Fruit fly (Drosophila melanogaster) whole organism, embryonic: ENCODE data around the gene CG3726.

Source experiments
- ATbp ChIP-seq: fragments of 200-800 bp; sonication (Bioruptor generic); optimal IDR thresholded peaks from 2 replicates; lab custom pipeline; 2017; ENCODE audit warnings: missing biosample characterization, mild to moderate bottlenecking, missing genetic modification characterization, missing genetic modification reagents
- Ada2b ChIP-seq: fragments of 200-800 bp; sonication (Bioruptor generic); IDR thresholded peaks from 2 replicates; pipeline ENCODE4 v1.3.6; 2022; ENCODE audit warnings: missing biosample characterization, missing genetic modification characterization
- Awh ChIP-seq: fragments of 200-800 bp; sonication (Bioruptor generic); IDR thresholded peaks from 2 replicates; pipeline ENCODE4, ENCODE4 v1.3.6; 2022; ENCODE audit warnings: missing biosample characterization, missing genetic modification characterization
- Blimp-1 ChIP-seq: fragments of 200-800 bp; sonication (Bioruptor generic); optimal IDR thresholded peaks from 3 replicates; lab custom pipeline; 2018; ENCODE audit warnings: missing biosample characterization, missing genetic modification characterization, mild to moderate bottlenecking, moderate library complexity, missing genetic modification reagents
- CG10209 ChIP-seq: fragments of 200-800 bp; sonication (Bioruptor generic); optimal IDR thresholded peaks from 3 replicates; lab custom pipeline; 2017; ENCODE audit warnings: missing biosample characterization, mild to moderate bottlenecking, missing genetic modification characterization, missing genetic modification reagents
- CG1024 ChIP-seq: fragments of 200-800 bp; sonication (Bioruptor generic); IDR thresholded peaks from 2 replicates; pipeline ENCODE4 v1.3.6; 2022; ENCODE audit warnings: missing biosample characterization, missing genetic modification characterization
- CG11504 ChIP-seq: fragments of 200-800 bp; sonication (Bioruptor generic); optimal IDR thresholded peaks from 3 replicates; lab custom pipeline; 2019; ENCODE audit warnings: missing biosample characterization, mild to moderate bottlenecking, missing genetic modification characterization, moderate library complexity
- CG1233 ChIP-seq: fragments of 200-800 bp; sonication (Bioruptor generic); optimal IDR thresholded peaks from 4 replicates; lab custom pipeline; 2018; ENCODE audit warnings: missing biosample characterization, mild to moderate bottlenecking, missing genetic modification characterization
- CG12769 ChIP-seq: fragments of 200-800 bp; sonication (Bioruptor generic); optimal IDR thresholded peaks from 2 replicates; lab custom pipeline; 2019; ENCODE audit warnings: missing biosample characterization, mild to moderate bottlenecking, missing genetic modification characterization, moderate library complexity
- CG1602 ChIP-seq: fragments of 200-800 bp; sonication (Bioruptor generic); optimal IDR thresholded peaks from 3 replicates; lab custom pipeline; 2016; ENCODE audit warnings: missing biosample characterization, missing genetic modification characterization
- CG16863 ChIP-seq: fragments of 200-800 bp; sonication (Bioruptor generic); optimal IDR thresholded peaks from 3 replicates; lab custom pipeline; 2016; ENCODE audit warnings: missing biosample characterization, missing genetic modification characterization
- CG17385 ChIP-seq: fragments of 200-800 bp; sonication (Bioruptor generic); optimal IDR thresholded peaks from 3 replicates; lab custom pipeline; 2018; ENCODE audit warnings: missing biosample characterization, mild to moderate bottlenecking, missing genetic modification characterization
- CG18599 ChIP-seq: fragments of 200-800 bp; sonication (Bioruptor generic); optimal IDR thresholded peaks from 3 replicates; lab custom pipeline; 2017; ENCODE audit warnings: missing biosample characterization, missing genetic modification characterization, mild to moderate bottlenecking, moderate library complexity, missing genetic modification reagents
- CG18764 ChIP-seq: fragments of 200-800 bp; sonication (Bioruptor generic); optimal IDR thresholded peaks from 3 replicates; lab custom pipeline; 2016; ENCODE audit warnings: missing biosample characterization, missing genetic modification characterization
- CG3995 ChIP-seq: fragments of 200-800 bp; sonication (Bioruptor generic); optimal IDR thresholded peaks from 3 replicates; lab custom pipeline; 2016; ENCODE audit warnings: missing biosample characterization, missing genetic modification characterization
- CG4424 ChIP-seq: fragments of 200-800 bp; sonication (Bioruptor generic); optimal IDR thresholded peaks from 3 replicates; lab custom pipeline; 2016; ENCODE audit warnings: missing biosample characterization, missing genetic modification characterization
- CG8359 ChIP-seq: fragments of 200-800 bp; sonication (Bioruptor generic); optimal IDR thresholded peaks from 2 replicates; lab custom pipeline; 2017; ENCODE audit warnings: missing biosample characterization, mild to moderate bottlenecking, missing genetic modification characterization, borderline replicate concordance
- CG8765 ChIP-seq: fragments of 200-800 bp; sonication (Bioruptor generic); IDR thresholded peaks from 2 replicates; pipeline ENCODE4 v1.3.6; 2022; ENCODE audit warnings: missing biosample characterization, missing genetic modification characterization
- CG9876 ChIP-seq: fragments of 200-800 bp; sonication (Bioruptor generic); optimal IDR thresholded peaks from 2 replicates; lab custom pipeline; 2016; ENCODE audit warnings: missing biosample characterization, missing genetic modification characterization
- D19A ChIP-seq: fragments of 200-800 bp; optimal IDR thresholded peaks from 3 replicates; lab custom pipeline; 2019; ENCODE audit warnings: missing biosample characterization, mild to moderate bottlenecking, missing genetic modification characterization, moderate library complexity
- Doc2 ChIP-seq: fragments of 200-800 bp; sonication (Bioruptor generic); IDR thresholded peaks from 2 replicates; pipeline ENCODE4 v1.3.6; 2022; ENCODE audit warnings: missing biosample characterization, missing genetic modification characterization
- Elba2 ChIP-seq: fragments of 200-800 bp; sonication (Bioruptor generic); optimal IDR thresholded peaks from 3 replicates; lab custom pipeline; 2016; ENCODE audit warnings: missing biosample characterization, missing genetic modification characterization
- GATAe ChIP-seq: fragments of 200-800 bp; sonication (Bioruptor generic); conservative IDR thresholded peaks from 2 replicates; pipeline ENCODE4 v1.3.6; 2022; ENCODE audit warnings: missing biosample characterization, missing genetic modification characterization
- HLH3B ChIP-seq: fragments of 200-800 bp; sonication (Bioruptor generic); IDR thresholded peaks from 2 replicates; pipeline ENCODE4 v1.3.6; 2022; ENCODE audit warnings: missing biosample characterization, missing genetic modification characterization
- Lpt ChIP-seq: fragments of >200 bp; optimal IDR thresholded peaks from 2 replicates; lab custom pipeline; 2018; ENCODE audit warnings: missing biosample characterization, missing genetic modification characterization
- Mes4 ChIP-seq: fragments of 200-800 bp; sonication (Bioruptor generic); optimal IDR thresholded peaks from 2 replicates; lab custom pipeline; 2016; ENCODE audit warnings: missing biosample characterization, missing genetic modification characterization
- Myb ChIP-seq: fragments of 200-800 bp; sonication (Bioruptor generic); optimal IDR thresholded peaks from 2 replicates; lab custom pipeline; 2016; ENCODE audit warnings: missing biosample characterization, missing genetic modification characterization
- Optix ChIP-seq: fragments of 200-800 bp; sonication (Bioruptor generic); IDR thresholded peaks from 3 replicates; pipeline ENCODE4 v1.3.6; 2022; ENCODE audit warnings: missing biosample characterization, missing genetic modification characterization
- Ptx1 ChIP-seq: fragments of 200-800 bp; sonication (Bioruptor generic); IDR thresholded peaks from 2 replicates; pipeline ENCODE4 v1.3.6; 2022; ENCODE audit warnings: missing biosample characterization, missing genetic modification characterization
- abd-A ChIP-seq: fragments of 200-800 bp; sonication (Bioruptor generic); optimal IDR thresholded peaks from 3 replicates; lab custom pipeline; 2019; ENCODE audit warnings: missing biosample characterization, mild to moderate bottlenecking, missing genetic modification characterization, moderate library complexity
- bigmax ChIP-seq: fragments of 200-800 bp; sonication (Bioruptor generic); optimal IDR thresholded peaks from 2 replicates; lab custom pipeline; 2018; ENCODE audit warnings: missing biosample characterization, mild to moderate bottlenecking, missing genetic modification characterization
- croc ChIP-seq: fragments of 200-800 bp; sonication (Bioruptor generic); conservative IDR thresholded peaks from 3 replicates; pipeline ENCODE4 v1.3.6; 2022; ENCODE audit warnings: missing biosample characterization, missing genetic modification characterization
- crp ChIP-seq, 2 experiments: fragments of 200-800 bp; sonication (Bioruptor generic); optimal IDR thresholded peaks; 2 replicates in 1 of 2; 3 replicates in 1 of 2; lab custom pipeline; 2017; ENCODE audit warnings: missing biosample characterization in 2 of 2, missing genetic modification characterization in 2 of 2, mild to moderate bottlenecking in 1 of 2, moderate library complexity in 1 of 2
- dysf ChIP-seq: fragments of 200-800 bp; sonication (Bioruptor generic); IDR thresholded peaks from 3 replicates; pipeline ENCODE4 v1.3.6; 2022; ENCODE audit warnings: missing biosample characterization, missing genetic modification characterization
- esg ChIP-seq: fragments of 200-800 bp; sonication (Bioruptor generic); conservative IDR thresholded peaks from 2 replicates; pipeline ENCODE4 v1.3.6; 2022; ENCODE audit warnings: missing biosample characterization, missing genetic modification characterization
- fd3F ChIP-seq: fragments of 200-800 bp; sonication (Bioruptor generic); optimal IDR thresholded peaks from 2 replicates; lab custom pipeline; 2018; ENCODE audit warnings: missing biosample characterization, mild to moderate bottlenecking, missing genetic modification characterization, moderate library complexity
- gcm2 ChIP-seq: fragments of 200-800 bp; sonication (Bioruptor generic); optimal IDR thresholded peaks from 2 replicates; lab custom pipeline; 2016; ENCODE audit warnings: missing biosample characterization, missing genetic modification characterization
- gem ChIP-seq: fragments of 200-800 bp; sonication (Bioruptor generic); optimal IDR thresholded peaks from 2 replicates; lab custom pipeline; 2019; ENCODE audit warnings: missing biosample characterization, mild to moderate bottlenecking, missing genetic modification characterization, moderate library complexity
- gfzf ChIP-seq: fragments of 200-800 bp; sonication (Bioruptor generic); optimal IDR thresholded peaks from 2 replicates; lab custom pipeline; 2016; ENCODE audit warnings: missing biosample characterization, mild to moderate bottlenecking, missing genetic modification characterization, moderate library complexity
- hb ChIP-seq: fragments of 200-800 bp; sonication (Bioruptor generic); IDR thresholded peaks from 3 replicates; pipeline ENCODE4 v1.3.6; 2022; ENCODE audit warnings: missing biosample characterization, missing genetic modification characterization; ENCODE audit not compliant: partially characterized antibody
- jing ChIP-seq: fragments of 200-800 bp; sonication (Bioruptor generic); optimal IDR thresholded peaks from 2 replicates; lab custom pipeline; 2018; ENCODE audit warnings: missing biosample characterization, mild to moderate bottlenecking, missing genetic modification characterization
- lola ChIP-seq, 3 experiments: fragments of >200 bp in 2 of 3; fragments of 200-800 bp in 1 of 3; sonication (Bioruptor generic) in 1 of 3; optimal IDR thresholded peaks; 2 replicates each; lab custom pipeline; 2017 to 2019; ENCODE audit warnings: missing biosample characterization in 3 of 3, missing genetic modification characterization in 3 of 3, mild to moderate bottlenecking in 1 of 3, moderate library complexity in 1 of 3
- lov ChIP-seq, 2 experiments: fragments of 200-800 bp in 1 of 2; fragments of >200 bp in 1 of 2; sonication (Bioruptor generic) in 1 of 2; IDR thresholded peaks in 1 of 2; optimal IDR thresholded peaks in 1 of 2; 2 replicates in 1 of 2; 3 replicates in 1 of 2; pipeline versions ENCODE4 v1.3.6 to Lab custom; 2017 to 2022; ENCODE audit warnings: missing biosample characterization in 1 of 2, missing genetic modification characterization in 1 of 2
- pita ChIP-seq: fragments of 200-800 bp; sonication (Bioruptor generic); optimal IDR thresholded peaks from 2 replicates; lab custom pipeline; 2017; ENCODE audit warnings: missing biosample characterization, mild to moderate bottlenecking, missing genetic modification characterization
- sd ChIP-seq: fragments of 200-800 bp; sonication (Bioruptor generic); optimal IDR thresholded peaks from 3 replicates; lab custom pipeline; 2018; ENCODE audit warnings: missing biosample characterization, mild to moderate bottlenecking, missing genetic modification characterization, moderate library complexity
- sens-2 ChIP-seq: fragments of 200-800 bp; sonication (Bioruptor generic); IDR thresholded peaks from 2 replicates; pipeline ENCODE4 v1.3.6; 2022; ENCODE audit warnings: missing biosample characterization, missing genetic modification characterization
- seq ChIP-seq: fragments of 200-800 bp; sonication (Bioruptor generic); IDR thresholded peaks from 2 replicates; pipeline ENCODE4 v1.3.6; 2022; ENCODE audit warnings: missing biosample characterization, missing genetic modification characterization
- toy ChIP-seq: fragments of 200-800 bp; sonication (Bioruptor generic); IDR thresholded peaks from 2 replicates; pipeline ENCODE4 v1.3.6; 2022; ENCODE audit warnings: missing biosample characterization, missing genetic modification characterization
- ttk ChIP-seq: fragments of 200-800 bp; sonication (Bioruptor generic); IDR thresholded peaks from 2 replicates; pipeline ENCODE4 v2.1.2; 2022; ENCODE audit warnings: missing biosample characterization, missing genetic modification characterization
- zen2 ChIP-seq: fragments of 200-800 bp; sonication (Bioruptor generic); IDR thresholded peaks from 3 replicates; pipeline ENCODE4 v1.3.6; 2022; ENCODE audit warnings: missing biosample characterization, missing genetic modification characterization; ENCODE audit not compliant: partially characterized antibody

CG3726 gene

DNA sequence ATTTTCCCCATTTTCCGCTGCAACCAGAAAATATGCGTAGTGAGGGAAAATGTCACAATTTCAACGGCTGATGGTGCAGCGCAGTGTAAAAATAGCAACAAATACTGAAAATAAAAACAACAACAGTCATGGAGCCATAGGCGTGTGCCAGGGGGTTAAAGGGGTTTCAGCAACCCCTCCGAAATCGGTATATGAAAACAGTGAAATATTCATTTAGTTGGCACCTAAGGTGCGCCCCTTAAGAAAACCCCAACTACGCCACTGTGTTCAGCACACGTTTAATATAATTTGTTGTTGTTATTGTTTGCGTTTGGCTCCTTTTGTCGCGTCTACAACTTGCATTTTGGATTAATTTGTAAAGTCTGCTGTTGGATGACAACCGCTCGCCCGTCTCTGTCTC, 55.1 kb downstream of the CG3726 start (continued):
- TF ChIP-seq jing (peak; percentile 48), CG4424 (GFP tag; lab: Kevin White, UChicago) (peak; percentile 51), CG8765 (GFP tag; lab: Robert Waterston, UW) (0 out of 2 replicates have a peak, but pooled peaks have one; percentile 28), CG18764 (GFP tag; lab: Kevin White, UChicago) (no peak), Mes4 (GFP tag; lab: Kevin White, UChicago) (no peak), Blimp-1 (GFP tag; lab: Kevin White, UChicago) (peak; percentile 39), Myb (GFP tag; lab: Kevin White, UChicago) (no peak), dysf (GFP tag; lab: Robert Waterston, UW) (peak; percentile 49), sens-2 (peak; percentile 54), CG17385 (peak; percentile 0), Optix (GFP tag; lab: Robert Waterston, UW) (peak; percentile 53; the same call in 2 of the 3 replicates), CG1233 (GFP tag; lab: Kevin White, UChicago) (no peak), Elba2 (no peak), fd3F (GFP tag; lab: Kevin White, UChicago) (no peak), bigmax (no peak), CG18599 (GFP tag; lab: Kevin White, UChicago) (no peak), ATbp (GFP tag; lab: Kevin White, UChicago) (peak; percentile 41), D19A (peak; percentile 18), esg (GFP tag; lab: Robert Waterston, UW) (0 out of 2 replicates have a peak, but pooled peaks have one; percentile 14), lola (GFP tag; optimal IDR thresholded peaks at IDR 0.05; lab: Kevin White, UChicago) (peak in 1 of 3 experiments; percentile 10), CG12769 (peak; percentile 13), CG10209 (no peak), toy (no peak), CG9876 (GFP tag; lab: Kevin White, UChicago) (no peak), zen2 (GFP tag; lab: Robert Waterston, UW) (no peak), CG1024 (peak; percentile 50), CG8359 (GFP tag; lab: Kevin White, UChicago) (no peak), Doc2 (GFP tag; lab: Robert Waterston, UW) (no peak), lov (optimal IDR thresholded peaks at IDR 0.05; lab: Kevin White, UChicago) (no peak), lov (GFP tag; IDR thresholded peaks at IDR 0.05; lab: Robert Waterston, UW) (0 out of 3 replicates have a peak, but pooled peaks have one; percentile 67), Lpt (GFP tag; lab: Kevin White, UChicago) (no peak), Ptx1 (peak; percentile 48), CG1602 (GFP tag; lab: Kevin White, UChicago) (peak; percentile 5), gfzf (GFP tag; lab: Kevin White, UChicago) (no peak), croc (GFP tag; lab: Robert Waterston, UW) (peak; percentile 51; the same call in 2 of the 3 replicates), CG16863 (GFP tag; lab: Kevin White, UChicago) (peak; percentile 49), CG11504 (tag; lab: Kevin White, UChicago) (peak; percentile 37), crp (GFP tag; optimal IDR thresholded peaks at IDR 0.05; lab: Kevin White, UChicago) (no peak), gem (tag; lab: Kevin White, UChicago) (peak; percentile 57), ttk (GFP tag; lab: Robert Waterston, UW) (peak; percentile 60), gcm2 (no peak), CG3995 (GFP tag; lab: Kevin White, UChicago) (no peak), HLH3B (peak; percentile 63), pita (GFP tag; lab: Kevin White, UChicago) (no peak), Awh (peak; percentile 40; the same call in 1 of the 2 replicates), GATAe (GFP tag; lab: Robert Waterston, UW) (no peak), seq (no peak), abd-A (tag; lab: Kevin White, UChicago) (no peak), sd (tag; lab: Kevin White, UChicago) (no peak), hb (GFP tag; lab: Robert Waterston, UW) (no peak), Ada2b (no peak; the same call in 1 of the 2 replicates)
